Worm (Caenorhabditis elegans) whole organism, L4 larva: ENCODE measurements around the gene clec-145.

Experiments used
- F26F4.8 ChIP-seq: fragments of 200-800 bp; sonication (Bioruptor generic); conservative IDR thresholded peaks from 2 replicates; pipeline ENCODE4 v1.3.6; 2022; ENCODE audit warnings: missing genetic modification characterization, missing compliant biosample characterization
- F44E2.7 ChIP-seq: fragments of 200-800 bp; sonication (Bioruptor generic); IDR thresholded peaks from 2 replicates; pipeline ENCODE4 v2.1.2; 2022; ENCODE audit warnings: missing genetic modification characterization, missing compliant biosample characterization
- R02D3.7 ChIP-seq: fragments of 150-350 bp; sonication (generic microtip); optimal IDR thresholded peaks from 3 replicates; lab custom pipeline; 2014; ENCODE audit warnings: missing biosample characterization, missing genetic modification characterization
- Y105C5A.15 ChIP-seq: fragments of 200-800 bp; sonication (Bioruptor generic); IDR thresholded peaks from 2 replicates; pipeline ENCODE4 v1.3.6; 2022; ENCODE audit warnings: missing genetic modification characterization, missing compliant biosample characterization
- Y48G9A.11 ChIP-seq: fragments of 200-800 bp; sonication (Bioruptor generic); IDR thresholded peaks from 2 replicates; pipeline ENCODE4 v1.3.6; 2022; ENCODE audit warnings: missing genetic modification reagents, missing genetic modification characterization, missing compliant biosample characterization
- arid-1 ChIP-seq: fragments of 200-800 bp; sonication (Bioruptor generic); conservative IDR thresholded peaks from 2 replicates; pipeline ENCODE4 v1.3.6; 2022; ENCODE audit warnings: missing genetic modification reagents, missing genetic modification characterization, missing compliant biosample characterization
- attf-4 ChIP-seq: sonication (generic microtip); optimal IDR thresholded peaks from 3 replicates; lab custom pipeline; 2017; ENCODE audit warnings: missing biosample characterization, missing genetic modification characterization
- ceh-20 ChIP-seq: fragments of 200-800 bp; sonication (Bioruptor generic); IDR thresholded peaks from 2 replicates; pipeline ENCODE4 v1.3.6; 2022; ENCODE audit warnings: missing genetic modification reagents, missing genetic modification characterization, missing compliant biosample characterization
- ceh-28 ChIP-seq: fragments of 150-350 bp; optimal IDR thresholded peaks from 2 replicates; lab custom pipeline; 2014; ENCODE audit warnings: missing biosample characterization, missing genetic modification reagents, missing genetic modification characterization
- ceh-32 ChIP-seq: sonication (generic microtip); optimal IDR thresholded peaks from 2 replicates; lab custom pipeline; 2016; ENCODE audit warnings: mild to moderate bottlenecking, missing genetic modification characterization, missing compliant biosample characterization; ENCODE audit not compliant: poor library complexity
- ceh-44 ChIP-seq: fragments of 200-800 bp; sonication (Bioruptor generic); IDR thresholded peaks from 2 replicates; pipeline ENCODE4 v1.3.6; 2022; ENCODE audit warnings: missing genetic modification reagents, missing genetic modification characterization, missing compliant biosample characterization
- ceh-62 ChIP-seq: sonication (generic microtip); optimal IDR thresholded peaks from 2 replicates; lab custom pipeline; 2017; ENCODE audit warnings: missing biosample characterization, missing genetic modification characterization
- ceh-82 ChIP-seq: sonication (generic microtip); optimal IDR thresholded peaks from 2 replicates; lab custom pipeline; 2017; ENCODE audit warnings: missing biosample characterization, missing genetic modification characterization
- ctbp-1 ChIP-seq: fragments of 200-800 bp; sonication (Bioruptor generic); IDR thresholded peaks from 2 replicates; pipeline ENCODE4 v1.3.6; 2022; ENCODE audit warnings: missing genetic modification reagents, missing genetic modification characterization, missing compliant biosample characterization
- daf-12 ChIP-seq: fragments of 150-350 bp; optimal IDR thresholded peaks from 2 replicates; lab custom pipeline; 2014; ENCODE audit warnings: missing biosample characterization, missing genetic modification reagents, missing genetic modification characterization
- daf-16 ChIP-seq, 3 experiments: sonication (generic microtip); optimal IDR thresholded peaks; 2 replicates each; lab custom pipeline; 2016 to 2017; ENCODE audit warnings: missing genetic modification characterization in 3 of 3, missing genetic modification reagents in 3 of 3, mild to moderate bottlenecking in 2 of 3, missing compliant biosample characterization in 2 of 3, missing biosample characterization in 1 of 3, moderate library complexity in 1 of 3
- daf-19 ChIP-seq: fragments of 200-800 bp; sonication (Bioruptor generic); conservative IDR thresholded peaks from 2 replicates; pipeline ENCODE4 v1.3.6; 2022; ENCODE audit warnings: missing genetic modification characterization, missing compliant biosample characterization
- daf-8 ChIP-seq: fragments of 200-800 bp; sonication (Bioruptor generic); IDR thresholded peaks from 2 replicates; pipeline ENCODE4 v1.3.6; 2022; ENCODE audit warnings: missing genetic modification characterization, missing compliant biosample characterization
- dmd-9 ChIP-seq: fragments of 200-800 bp; sonication (Bioruptor generic); IDR thresholded peaks from 2 replicates; pipeline ENCODE4 v1.3.6; 2022; ENCODE audit warnings: missing genetic modification reagents, missing genetic modification characterization, missing compliant biosample characterization
- dpl-1 ChIP-seq: fragments of 150-350 bp; optimal IDR thresholded peaks from 2 replicates; lab custom pipeline; 2014; ENCODE audit warnings: missing biosample characterization, missing genetic modification reagents, missing genetic modification characterization
- dve-1 ChIP-seq: sonication (generic microtip); optimal IDR thresholded peaks from 2 replicates; lab custom pipeline; 2017; ENCODE audit warnings: antibody characterized with exemption, mild to moderate bottlenecking, missing genetic modification characterization, missing compliant biosample characterization; ENCODE audit not compliant: insufficient read depth
- egl-27 ChIP-seq: sonication (generic microtip); optimal IDR thresholded peaks from 3 replicates; lab custom pipeline; 2017; ENCODE audit warnings: missing biosample characterization, missing genetic modification reagents, missing genetic modification characterization
- fkh-10 ChIP-seq: fragments of 150-350 bp; optimal IDR thresholded peaks from 2 replicates; lab custom pipeline; 2014; ENCODE audit warnings: missing biosample characterization, missing genetic modification reagents, missing genetic modification characterization
- fos-1 ChIP-seq: fragments of 150-350 bp; optimal IDR thresholded peaks from 2 replicates; lab custom pipeline; 2014; ENCODE audit warnings: missing biosample characterization, missing genetic modification characterization
- hlh-11 ChIP-seq: fragments of 200-800 bp; sonication (Bioruptor generic); optimal IDR thresholded peaks from 2 replicates; lab custom pipeline; 2018; ENCODE audit warnings: mild to moderate bottlenecking, missing genetic modification characterization, missing compliant biosample characterization
- hmg-1.1 ChIP-seq: fragments of 200-800 bp; sonication (Bioruptor generic); IDR thresholded peaks from 2 replicates; pipeline ENCODE4 v1.3.6; 2022; ENCODE audit warnings: missing genetic modification reagents, missing genetic modification characterization, missing compliant biosample characterization
- lin-15B ChIP-seq: fragments of 150-350 bp; sonication (generic microtip); optimal IDR thresholded peaks from 3 replicates; lab custom pipeline; 2014; ENCODE audit warnings: missing biosample characterization, missing genetic modification characterization
- lin-38 ChIP-seq: fragments of 200-800 bp; sonication (Bioruptor generic); IDR thresholded peaks from 2 replicates; pipeline ENCODE4 v1.3.6; 2022; ENCODE audit warnings: missing genetic modification reagents, missing genetic modification characterization, missing compliant biosample characterization
- lin-39 ChIP-seq: fragments of 150-350 bp; optimal IDR thresholded peaks from 2 replicates; lab custom pipeline; 2014; ENCODE audit warnings: missing biosample characterization, missing genetic modification reagents, missing genetic modification characterization
- lir-3 ChIP-seq: sonication (generic microtip); optimal IDR thresholded peaks from 2 replicates; lab custom pipeline; 2016; ENCODE audit warnings: mild to moderate bottlenecking, missing genetic modification characterization, missing compliant biosample characterization
- lsy-2 ChIP-seq, 2 experiments: fragments of 150-350 bp in 1 of 2; sonication (generic microtip) in 1 of 2; optimal IDR thresholded peaks; 2 replicates each; lab custom pipeline; 2014 to 2017; ENCODE audit warnings: missing biosample characterization in 2 of 2, missing genetic modification characterization in 2 of 2
- mdt-29 ChIP-seq: fragments of 200-800 bp; sonication (Bioruptor generic); IDR thresholded peaks from 2 replicates; pipeline ENCODE4 v1.3.6; 2022; ENCODE audit warnings: missing genetic modification reagents, missing genetic modification characterization, missing compliant biosample characterization
- mxl-2 ChIP-seq: fragments of 200-800 bp; sonication (Bioruptor generic); conservative IDR thresholded peaks from 2 replicates; pipeline ENCODE4 v1.3.6; 2022; ENCODE audit warnings: missing genetic modification reagents, missing genetic modification characterization, missing compliant biosample characterization
- mxl-3 ChIP-seq: fragments of 200-800 bp; sonication (Bioruptor generic); optimal IDR thresholded peaks from 2 replicates; lab custom pipeline; 2018; ENCODE audit warnings: mild to moderate bottlenecking, missing genetic modification characterization, missing compliant biosample characterization
- nhr-102 ChIP-seq: sonication (generic microtip); optimal IDR thresholded peaks from 2 replicates; lab custom pipeline; 2016; ENCODE audit warnings: mild to moderate bottlenecking, missing genetic modification characterization, moderate library complexity, missing compliant biosample characterization
- nhr-28 ChIP-seq: fragments of 150-350 bp; optimal IDR thresholded peaks from 2 replicates; lab custom pipeline; 2014; ENCODE audit warnings: missing biosample characterization, missing genetic modification characterization
- nhr-41 ChIP-seq: fragments of 200-800 bp; sonication (Bioruptor generic); IDR thresholded peaks from 2 replicates; pipeline ENCODE4 v1.3.6; 2022; ENCODE audit warnings: missing genetic modification reagents, missing genetic modification characterization, missing compliant biosample characterization
- nhr-6 ChIP-seq: fragments of 150-350 bp; optimal IDR thresholded peaks from 2 replicates; lab custom pipeline; 2014; ENCODE audit warnings: missing biosample characterization, missing genetic modification characterization
- nhr-76 ChIP-seq: fragments of 150-350 bp; optimal IDR thresholded peaks from 2 replicates; lab custom pipeline; 2014; ENCODE audit warnings: missing biosample characterization, missing genetic modification characterization
- nhr-77 ChIP-seq: fragments of 150-350 bp; optimal IDR thresholded peaks from 2 replicates; lab custom pipeline; 2014; ENCODE audit warnings: missing biosample characterization, missing genetic modification characterization
- pha-4 ChIP-seq, 2 experiments: fragments of 150-350 bp in 1 of 2; fragments of 200-800 bp in 1 of 2; sonication (Bioruptor generic) in 1 of 2; IDR thresholded peaks in 1 of 2; optimal IDR thresholded peaks in 1 of 2; 2 replicates each; pipeline versions ENCODE4 v1.3.6 to Lab custom; 2014 to 2022; ENCODE audit warnings: missing genetic modification characterization in 2 of 2, missing genetic modification reagents in 2 of 2, missing biosample characterization in 1 of 2, missing compliant biosample characterization in 1 of 2
- rbr-2 ChIP-seq: sonication (generic microtip); optimal IDR thresholded peaks from 2 replicates; lab custom pipeline; 2016; ENCODE audit warnings: missing genotype, missing genetic modification characterization, missing compliant biosample characterization
- sdz-12 ChIP-seq: fragments of 200-800 bp; sonication (Bioruptor generic); optimal IDR thresholded peaks from 2 replicates; lab custom pipeline; 2018; ENCODE audit warnings: mild to moderate bottlenecking, missing genetic modification characterization, missing compliant biosample characterization
- set-16 ChIP-seq: fragments of 200-800 bp; sonication (Bioruptor generic); IDR thresholded peaks from 2 replicates; pipeline ENCODE4 v1.3.6; 2022; ENCODE audit warnings: missing genetic modification reagents, missing genetic modification characterization, missing compliant biosample characterization
- skn-1 ChIP-seq: fragments of 150-350 bp; optimal IDR thresholded peaks from 2 replicates; lab custom pipeline; 2014; ENCODE audit warnings: missing biosample characterization, missing genetic modification characterization
- spr-3 ChIP-seq: fragments of 200-800 bp; sonication (Bioruptor generic); optimal IDR thresholded peaks from 2 replicates; lab custom pipeline; 2018; ENCODE audit warnings: mild to moderate bottlenecking, missing genetic modification characterization, missing compliant biosample characterization
- unc-130 ChIP-seq: sonication (generic microtip); optimal IDR thresholded peaks from 2 replicates; lab custom pipeline; 2016; ENCODE audit warnings: missing genetic modification reagents, missing genetic modification characterization, missing compliant biosample characterization
- unc-39 ChIP-seq: sonication (generic microtip); optimal IDR thresholded peaks from 2 replicates; lab custom pipeline; 2017; ENCODE audit warnings: missing biosample characterization, missing genetic modification characterization
- zag-1 ChIP-seq: fragments of 150-350 bp; optimal IDR thresholded peaks from 2 replicates; lab custom pipeline; 2014; ENCODE audit warnings: missing biosample characterization, missing genetic modification characterization
- zfp-2 ChIP-seq: sonication (generic microtip); optimal IDR thresholded peaks from 2 replicates; lab custom pipeline; 2016; ENCODE audit warnings: mild to moderate bottlenecking, missing genetic modification characterization, missing compliant biosample characterization
- zip-2 ChIP-seq: fragments of 150-350 bp; optimal IDR thresholded peaks from 2 replicates; lab custom pipeline; 2014; ENCODE audit warnings: missing biosample characterization, missing genetic modification characterization
- ztf-11 ChIP-seq: fragments of 150-350 bp; optimal IDR thresholded peaks from 2 replicates; lab custom pipeline; 2014; ENCODE audit warnings: missing biosample characterization, missing genetic modification characterization

The clec-145 gene

DNA sequence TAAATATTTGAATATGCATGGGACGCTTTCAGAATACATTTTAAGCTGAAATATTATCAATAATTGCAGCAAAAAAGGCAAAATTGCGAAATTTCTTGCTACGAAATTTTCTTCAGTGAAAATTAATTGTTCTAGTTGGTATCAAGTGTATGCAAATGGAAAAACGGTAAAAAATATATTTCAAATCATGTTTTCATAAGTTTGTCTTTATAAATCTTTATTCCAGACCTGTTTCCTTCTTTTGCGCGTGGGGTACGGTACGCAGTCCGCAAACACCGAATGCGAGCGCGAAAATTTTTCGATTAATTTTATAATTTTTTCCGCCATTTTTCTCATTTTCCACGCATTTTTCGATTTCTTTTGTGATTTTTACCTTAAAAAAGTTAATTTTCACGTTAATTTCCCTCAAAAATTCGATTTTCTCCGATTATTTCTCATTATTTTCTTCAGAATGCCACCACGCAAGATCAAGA is 6.2 kb upstream of the clec-145 start, which contains the start of the genes fbxc-23 and csc-1:
TSS of gene fbxc-23 (minus strand) at position 51 of the 473 bp plus-strand sequence.
TSS of gene csc-1 (plus strand) at position 451 of the 473 bp plus-strand sequence.
- no peak for TF ChIP-seq R02D3.7
- TF ChIP-seq fkh-10 (GFP tag; lab: Kevin White, UChicago) = peak; percentile 20
- no peak for TF ChIP-seq ceh-20 (GFP tag; lab: Robert Waterston, UW)
- no peak for TF ChIP-seq ceh-28
- TF ChIP-seq ceh-82 (tag; lab: Kevin White, UChicago) = no peak
- no peak for TF ChIP-seq daf-8 (GFP tag; lab: Robert Waterston, UW)
- TF ChIP-seq fos-1 (tag; lab: Kevin White, UChicago) = no peak
- no peak for TF ChIP-seq mdt-29 (GFP tag; lab: Robert Waterston, UW)
- TF ChIP-seq mxl-3 = no peak
- no peak for TF ChIP-seq set-16 (GFP tag; lab: Robert Waterston, UW)
- TF ChIP-seq lin-39 (tag; lab: Kevin White, UChicago) = no peak
- TF ChIP-seq zag-1 = no peak
- peak; percentile 70 for TF ChIP-seq lin-38 (GFP tag; lab: Robert Waterston, UW)
- TF ChIP-seq spr-3 (GFP tag; lab: Kevin White, UChicago) = no peak
- TF ChIP-seq hmg-1.1 = 0 out of 2 replicates have a peak, but pooled peaks have one; percentile 15
- TF ChIP-seq unc-39 (tag; lab: Kevin White, UChicago) = no peak
- TF ChIP-seq sdz-12 (GFP tag; lab: Kevin White, UChicago) = no peak
- TF ChIP-seq nhr-76 (tag; lab: Kevin White, UChicago) = no peak
- no peak for TF ChIP-seq lir-3
- TF ChIP-seq hlh-11 = no peak
- TF ChIP-seq ceh-32 = no peak
- TF ChIP-seq Y105C5A.15 (GFP tag; lab: Robert Waterston, UW) = no peak
- TF ChIP-seq ctbp-1 = no peak
- TF ChIP-seq unc-130 (GFP tag; lab: Kevin White, UChicago) = peak; percentile 17
- no peak for TF ChIP-seq daf-12 (tag; lab: Kevin White, UChicago)
- peak; percentile 37 for TF ChIP-seq dve-1 (tag; lab: Kevin White, UChicago)
- no peak for TF ChIP-seq skn-1 (tag; lab: Kevin White, UChicago)
- TF ChIP-seq arid-1 (GFP tag; lab: Robert Waterston, UW) = no peak
- peak; percentile 90 for TF ChIP-seq dpl-1 (GFP tag; lab: Kevin White, UChicago)
- no peak for TF ChIP-seq Y48G9A.11
- TF ChIP-seq daf-19 (GFP tag; lab: Robert Waterston, UW) = no peak
- TF ChIP-seq nhr-41 (GFP tag; lab: Robert Waterston, UW) = no peak
- TF ChIP-seq ceh-62 (tag; lab: Kevin White, UChicago) = no peak
- peak; percentile 1 for TF ChIP-seq rbr-2
- TF ChIP-seq ceh-44 (GFP tag; lab: Robert Waterston, UW) = no peak
- TF ChIP-seq ztf-11 = no peak
- no peak for TF ChIP-seq zfp-2 (tag; lab: Kevin White, UChicago)
- peak; percentile 56 to 98 for TF ChIP-seq lsy-2 (tag; optimal IDR thresholded peaks at IDR 0.05; lab: Kevin White, UChicago)
- no peak for TF ChIP-seq nhr-102 (tag; lab: Kevin White, UChicago)
- TF ChIP-seq zip-2 (tag; lab: Kevin White, UChicago) = no peak
- no peak for TF ChIP-seq daf-16 (GFP tag; optimal IDR thresholded peaks at IDR 0.05; lab: Kevin White, UChicago)
- peak; percentile 50 for TF ChIP-seq daf-16 (tag; optimal IDR thresholded peaks at IDR 0.05; lab: Kevin White, UChicago)
- TF ChIP-seq F44E2.7 (GFP tag; lab: Robert Waterston, UW) = no peak
- TF ChIP-seq F26F4.8 (GFP tag; lab: Robert Waterston, UW) = no peak
- TF ChIP-seq pha-4 (GFP tag; IDR thresholded peaks at IDR 0.05; lab: Robert Waterston, UW) = no peak
- TF ChIP-seq pha-4 (tag; optimal IDR thresholded peaks at IDR 0.05; lab: Kevin White, UChicago) = no peak
- TF ChIP-seq lin-15B = no peak
- no peak for TF ChIP-seq egl-27 (tag; lab: Kevin White, UChicago)
- no peak for TF ChIP-seq dmd-9 (GFP tag; lab: Robert Waterston, UW)
- peak; percentile 22 for TF ChIP-seq nhr-28 (tag; lab: Kevin White, UChicago)
- no peak for TF ChIP-seq nhr-6
- no peak for TF ChIP-seq mxl-2 (GFP tag; lab: Robert Waterston, UW)
- TF ChIP-seq attf-4 (tag; lab: Kevin White, UChicago) = no peak
- TF ChIP-seq nhr-77 = no peak
